Fruit fly (Drosophila melanogaster) whole organism, wandering third instar larva: ENCODE data around the gene CG34256.

Source experiments
- Abd-B ChIP-seq: fragments of >200 bp; optimal IDR thresholded peaks from 2 replicates; lab custom pipeline; 2017; ENCODE audit warnings: missing biosample characterization, missing genetic modification characterization
- CG32264 ChIP-seq: fragments of 200-800 bp; sonication (Bioruptor generic); optimal IDR thresholded peaks from 2 replicates; lab custom pipeline; 2016; ENCODE audit warnings: missing biosample characterization, missing genetic modification characterization
- CG9705 ChIP-seq: fragments of 200-800 bp; sonication (Bioruptor generic); optimal IDR thresholded peaks from 2 replicates; lab custom pipeline; 2018; ENCODE audit warnings: missing biosample characterization, mild to moderate bottlenecking, missing genetic modification characterization
- CrebA ChIP-seq: fragments of 200-800 bp; sonication (Bioruptor generic); optimal IDR thresholded peaks from 2 replicates; lab custom pipeline; 2016; ENCODE audit warnings: missing biosample characterization, mild to moderate bottlenecking, missing genetic modification characterization, borderline replicate concordance
- Dfd ChIP-seq: fragments of >200 bp; optimal IDR thresholded peaks from 2 replicates; lab custom pipeline; 2017; ENCODE audit warnings: missing biosample characterization, missing genetic modification characterization
- Dif ChIP-seq: fragments of 200-275, 200-300 bp; sonication (Bioruptor generic); optimal IDR thresholded peaks from 2 replicates; lab custom pipeline; 2018; ENCODE audit warnings: missing biosample characterization, missing genetic modification characterization; ENCODE audit not compliant: partially characterized antibody
- HLH106 ChIP-seq: fragments of 200-800 bp; optimal IDR thresholded peaks from 3 replicates; lab custom pipeline; 2019; ENCODE audit warnings: missing biosample characterization, mild to moderate bottlenecking, missing genetic modification characterization, moderate library complexity
- Hnf4 ChIP-seq: fragments of 200-800 bp; sonication (Bioruptor generic); optimal IDR thresholded peaks from 2 replicates; lab custom pipeline; 2016; ENCODE audit warnings: missing biosample characterization, mild to moderate bottlenecking, missing genetic modification characterization
- Hr78 ChIP-seq: fragments of >200 bp; optimal IDR thresholded peaks from 2 replicates; lab custom pipeline; 2017; ENCODE audit warnings: missing biosample characterization, missing genetic modification characterization
- Hr83 ChIP-seq: fragments of 200-300 bp; sonication (Bioruptor generic); optimal IDR thresholded peaks from 2 replicates; lab custom pipeline; 2016; ENCODE audit warnings: missing biosample characterization, mild to moderate bottlenecking, missing genetic modification characterization, moderate library complexity; ENCODE audit not compliant: poor library complexity, severe bottlenecking
- Jra ChIP-seq: sonication (Bioruptor generic); optimal IDR thresholded peaks from 2 replicates; lab custom pipeline; 2016; ENCODE audit warnings: missing biosample characterization, missing genetic modification characterization
- Mio ChIP-seq: sonication (Bioruptor generic); optimal IDR thresholded peaks from 2 replicates; lab custom pipeline; 2016; ENCODE audit warnings: missing biosample characterization, missing genetic modification characterization
- Myc ChIP-seq: fragments of >200 bp; optimal IDR thresholded peaks from 2 replicates; lab custom pipeline; 2017
- N ChIP-seq: fragments of >200 bp; optimal IDR thresholded peaks from 2 replicates; lab custom pipeline; 2018; ENCODE audit warnings: missing biosample characterization, missing external identifiers, missing genetic modification characterization
- OdsH ChIP-seq: fragments of 200-800 bp; sonication (Bioruptor generic); optimal IDR thresholded peaks from 2 replicates; lab custom pipeline; 2016; ENCODE audit warnings: missing biosample characterization, mild to moderate bottlenecking, missing genetic modification characterization
- Rel ChIP-seq, 2 experiments: fragments of 200-800 bp; sonication (Bioruptor generic) in 1 of 2; optimal IDR thresholded peaks; 2 replicates in 1 of 2; 3 replicates in 1 of 2; lab custom pipeline; 2016 to 2019; ENCODE audit warnings: mild to moderate bottlenecking in 2 of 2, missing biosample characterization in 2 of 2, missing genetic modification characterization in 2 of 2, moderate library complexity in 1 of 2
- Sp1 ChIP-seq: fragments of 200-800 bp; sonication (Bioruptor generic); optimal IDR thresholded peaks from 3 replicates; lab custom pipeline; 2019; ENCODE audit warnings: missing biosample characterization, mild to moderate bottlenecking, missing genetic modification characterization, moderate library complexity
- Vsx2 ChIP-seq: fragments of 200-300, 225-300 bp; sonication (Bioruptor generic); optimal IDR thresholded peaks from 2 replicates; lab custom pipeline; 2018; ENCODE audit warnings: missing biosample characterization, missing genetic modification characterization; ENCODE audit not compliant: partially characterized antibody
- br ChIP-seq: fragments of 200-800 bp; sonication (Bioruptor generic); optimal IDR thresholded peaks from 2 replicates; lab custom pipeline; 2016; ENCODE audit warnings: missing biosample characterization, missing genetic modification characterization
- brk ChIP-seq: fragments of 200-800 bp; sonication (Bioruptor generic); optimal IDR thresholded peaks from 2 replicates; lab custom pipeline; 2016; ENCODE audit warnings: missing biosample characterization, mild to moderate bottlenecking, missing genetic modification characterization
- dmrt93B ChIP-seq: fragments of 200-800 bp; sonication (Bioruptor generic); optimal IDR thresholded peaks from 2 replicates; lab custom pipeline; 2018; ENCODE audit warnings: missing biosample characterization, mild to moderate bottlenecking, missing genetic modification characterization
- dsf ChIP-seq: sonication (Bioruptor generic); optimal IDR thresholded peaks from 2 replicates; lab custom pipeline; 2016; ENCODE audit warnings: missing biosample characterization, missing genetic modification characterization, borderline replicate concordance
- ey ChIP-seq: fragments of 200-800 bp; sonication (Bioruptor generic); optimal IDR thresholded peaks from 2 replicates; lab custom pipeline; 2016; ENCODE audit warnings: missing biosample characterization, missing genetic modification characterization
- foxo ChIP-seq, 2 experiments: fragments of 200-800 bp; sonication (Bioruptor generic); optimal IDR thresholded peaks; 2 replicates in 1 of 2; 3 replicates in 1 of 2; lab custom pipeline; 2016 to 2017; ENCODE audit warnings: missing biosample characterization in 2 of 2, missing genetic modification characterization in 2 of 2
- fru ChIP-seq: fragments of 200-800 bp; sonication (Bioruptor generic); optimal IDR thresholded peaks from 3 replicates; lab custom pipeline; 2016; ENCODE audit warnings: missing biosample characterization, mild to moderate bottlenecking, missing genetic modification characterization
- h ChIP-seq: fragments of 200-800 bp; sonication (Bioruptor generic); optimal IDR thresholded peaks from 3 replicates; lab custom pipeline; 2016; ENCODE audit warnings: missing biosample characterization, mild to moderate bottlenecking, missing genetic modification characterization
- lola ChIP-seq: fragments of >200 bp; optimal IDR thresholded peaks from 2 replicates; lab custom pipeline; 2017; ENCODE audit warnings: missing biosample characterization, missing genetic modification characterization
- pan ChIP-seq: fragments of >200 bp; optimal IDR thresholded peaks from 2 replicates; lab custom pipeline; 2017
- psq ChIP-seq: fragments of 200-800 bp; sonication (Bioruptor generic); optimal IDR thresholded peaks from 3 replicates; lab custom pipeline; 2017; ENCODE audit warnings: missing biosample characterization, mild to moderate bottlenecking, missing genetic modification characterization, moderate library complexity
- rgr ChIP-seq: fragments of 200-800 bp; sonication (Bioruptor generic); optimal IDR thresholded peaks from 3 replicates; lab custom pipeline; 2016; ENCODE audit warnings: missing biosample characterization, mild to moderate bottlenecking, missing genetic modification characterization
- sv ChIP-seq: fragments of 200-800 bp; sonication (Bioruptor generic); optimal IDR thresholded peaks from 3 replicates; lab custom pipeline; 2016; ENCODE audit warnings: missing biosample characterization, missing genetic modification characterization
- usp ChIP-seq: fragments of >200 bp; optimal IDR thresholded peaks from 2 replicates; lab custom pipeline; 2017; ENCODE audit warnings: missing biosample characterization, missing genetic modification characterization
- woc ChIP-seq: sonication (Bioruptor generic); optimal IDR thresholded peaks from 2 replicates; lab custom pipeline; 2016; ENCODE audit warnings: missing biosample characterization, mild to moderate bottlenecking, missing genetic modification characterization

The CG34256 gene

dm6 chr3L:18989611-18990010 lies at the start of gene CG34256:
TSS of gene CG34256 (minus strand) at chr3L:18989815.
- TF ChIP-seq foxo (GFP tag; optimal IDR thresholded peaks at IDR 0.05; lab: Kevin White, UChicago) (no peak), N (GFP tag; lab: Kevin White, UChicago) (no peak), h (no peak), ey (no peak), Rel (GFP tag; optimal IDR thresholded peaks at IDR 0.05; lab: Kevin White, UChicago) (no peak), Rel (tag; optimal IDR thresholded peaks at IDR 0.05; lab: Kevin White, UChicago) (no peak), Hnf4 (GFP tag; lab: Kevin White, UChicago) (no peak), Myc (lab: Kevin White, UChicago) (no peak), Abd-B (GFP tag; lab: Kevin White, UChicago) (no peak), dsf (GFP tag; lab: Kevin White, UChicago) (no peak), Dfd (no peak), dmrt93B (GFP tag; lab: Kevin White, UChicago) (no peak)

dm6 chr3L:19037051-19037450 lies 47.4 kb upstream of the CG34256 start:
- TF ChIP-seq CG32264 (GFP tag; lab: Kevin White, UChicago), result no peak
- TF ChIP-seq lola, result no peak
- no peak for TF ChIP-seq Rel (GFP tag; optimal IDR thresholded peaks at IDR 0.05; lab: Kevin White, UChicago)
- TF ChIP-seq Rel (tag; optimal IDR thresholded peaks at IDR 0.05; lab: Kevin White, UChicago), result no peak
- no peak for TF ChIP-seq Myc (lab: Kevin White, UChicago)
- no peak for TF ChIP-seq Jra
- TF ChIP-seq CrebA, result no peak
- no peak for TF ChIP-seq Abd-B (GFP tag; lab: Kevin White, UChicago)
- no peak for TF ChIP-seq Sp1 (GFP tag; lab: Kevin White, UChicago)
- TF ChIP-seq Dif, result no peak
- TF ChIP-seq brk, result no peak
- TF ChIP-seq Hr83 (GFP tag; lab: Kevin White, UChicago), result no peak
- no peak for TF ChIP-seq pan (lab: Kevin White, UChicago)
- no peak for TF ChIP-seq sv (GFP tag; lab: Kevin White, UChicago)
- no peak for TF ChIP-seq woc (GFP tag; lab: Kevin White, UChicago)
- no peak for TF ChIP-seq rgr (GFP tag; lab: Kevin White, UChicago)
- TF ChIP-seq Mio, result no peak

- no peak for TF ChIP-seq N (GFP tag; lab: Kevin White, UChicago)
- TF ChIP-seq ey, result no peak
- no peak for TF ChIP-seq lola
- TF ChIP-seq psq (GFP tag; lab: Kevin White, UChicago), result no peak
- no peak for TF ChIP-seq Dfd
- TF ChIP-seq h, result no peak
- no peak for TF ChIP-seq Dif
- no peak for TF ChIP-seq CG9705 (GFP tag; lab: Kevin White, UChicago)
- no peak for TF ChIP-seq Abd-B (GFP tag; lab: Kevin White, UChicago)
- TF ChIP-seq CrebA, result no peak
- TF ChIP-seq foxo (GFP tag; optimal IDR thresholded peaks at IDR 0.05; lab: Kevin White, UChicago), result no peak
- TF ChIP-seq Myc (lab: Kevin White, UChicago), result no peak
- no peak for TF ChIP-seq fru (GFP tag; lab: Kevin White, UChicago)
- TF ChIP-seq Hr78 (GFP tag; lab: Kevin White, UChicago), result no peak
- no peak for TF ChIP-seq Hr83 (GFP tag; lab: Kevin White, UChicago)
- TF ChIP-seq Vsx2 (GFP tag; lab: Kevin White, UChicago), result no peak
- TF ChIP-seq Jra, result no peak
- TF ChIP-seq sv (GFP tag; lab: Kevin White, UChicago), result no peak
- TF ChIP-seq pan (lab: Kevin White, UChicago), result no peak
- no peak for TF ChIP-seq Hnf4 (GFP tag; lab: Kevin White, UChicago)
These were observed 46.5 kb upstream of the CG34256 start for dm6 chr3L:19036119-19036518.

- TF ChIP-seq OdsH (GFP tag; lab: Kevin White, UChicago) (peak; percentile 53), woc (GFP tag; lab: Kevin White, UChicago) (peak; percentile 28), foxo (GFP tag; optimal IDR thresholded peaks at IDR 0.05; lab: Kevin White, UChicago) (peak in 1 of 2 experiments; percentile 54), rgr (GFP tag; lab: Kevin White, UChicago) (peak; percentile 27), Sp1 (GFP tag; lab: Kevin White, UChicago) (peak; percentile 70), h (peak; percentile 57), sv (GFP tag; lab: Kevin White, UChicago) (no peak), br (GFP tag; lab: Kevin White, UChicago) (peak; percentile 25), CG32264 (GFP tag; lab: Kevin White, UChicago) (no peak), usp (GFP tag; lab: Kevin White, UChicago) (no peak), CG9705 (GFP tag; lab: Kevin White, UChicago) (peak; percentile 35), fru (GFP tag; lab: Kevin White, UChicago) (peak; percentile 70), psq (GFP tag; lab: Kevin White, UChicago) (peak; percentile 53), dmrt93B (GFP tag; lab: Kevin White, UChicago) (peak; percentile 24), pan (lab: Kevin White, UChicago) (no peak), brk (peak; percentile 10), Hr83 (GFP tag; lab: Kevin White, UChicago) (no peak), Dfd (peak; percentile 68), HLH106 (tag; lab: Kevin White, UChicago) (peak; percentile 62), ey (peak; percentile 44)
These were observed 45.7 kb upstream of the CG34256 start for dm6 chr3L:19035163-19035900.
